Fruit fly (Drosophila melanogaster) ovary, adult (tissue): ENCODE measurements around the gene Moe.

Source experiments
- CG17801 ChIP-seq: fragments of 200-800 bp; optimal IDR thresholded peaks from 2 replicates; lab custom pipeline; 2019; ENCODE audit warnings: missing biosample characterization, mild to moderate bottlenecking, missing genetic modification characterization, moderate library complexity; ENCODE audit not compliant: partially characterized antibody

Moe gene

dm6 chrX:8829396-8829795 lies 68.7 kb downstream of the Moe start:
- TF ChIP-seq CG17801: no peak
